Worm (Caenorhabditis elegans): ENCODE results near the gene F49C5.9.

DNA sequence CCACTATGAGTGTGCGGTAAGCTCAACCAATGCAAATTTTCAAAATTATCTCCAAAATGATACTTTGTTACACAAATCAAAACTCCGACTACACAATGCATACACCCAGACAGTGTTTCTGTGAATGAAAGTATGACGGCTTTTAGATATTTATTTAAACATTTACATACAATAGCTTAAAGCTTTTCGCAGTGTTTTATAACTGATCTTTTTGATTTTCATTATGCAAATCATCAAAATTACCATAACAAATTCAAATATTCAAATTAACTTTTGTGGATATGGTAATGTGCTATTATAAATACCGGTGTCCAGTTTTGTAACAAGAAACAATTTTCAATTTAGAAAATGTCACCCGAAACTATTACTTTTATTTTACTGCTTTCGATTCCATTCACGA lies 2.0 kb upstream of the F49C5.9 start, which contains the start of the genes F49C5.5 and F49C5.10:
- no peak for TF ChIP-seq aly-2 (tag; optimal IDR thresholded peaks at IDR 0.05)
- no peak for TF ChIP-seq lin-39 (tag; optimal IDR thresholded peaks at IDR 0.05)
- no peak for TF ChIP-seq gmeb-1 (tag; optimal IDR thresholded peaks at IDR 0.05)
- TF ChIP-seq nhr-237 (tag; optimal IDR thresholded peaks at IDR 0.05), result no peak
- no peak for TF ChIP-seq elt-1 (tag; optimal IDR thresholded peaks at IDR 0.05)
- TF ChIP-seq mab-5 (tag; optimal IDR thresholded peaks at IDR 0.05), result no peak
- no peak for TF ChIP-seq lin-11 (tag; optimal IDR thresholded peaks at IDR 0.05)
- TF ChIP-seq unc-39 (tag; optimal IDR thresholded peaks at IDR 0.05), result no peak
- no peak for TF ChIP-seq ztf-11 (tag; optimal IDR thresholded peaks at IDR 0.05)
